Worm (Caenorhabditis elegans): ENCODE measurements around the gene srd-7.

srd-7 gene

ce11 chrIV:10773811-10774210 lies 12.8 kb downstream of the srd-7 start, which contains the start of gene inpp-1:
TSS of gene inpp-1 (minus strand) at chrIV:10773911.
- no peak for TF ChIP-seq efl-1 (optimal IDR thresholded peaks at IDR 0.05)
- no peak for TF ChIP-seq efl-1 (GFP tag; optimal IDR thresholded peaks at IDR 0.05 in 1 of 2)
- TF ChIP-seq dsc-1 (tag; optimal IDR thresholded peaks at IDR 0.05), result peak; percentile 25

DNA sequence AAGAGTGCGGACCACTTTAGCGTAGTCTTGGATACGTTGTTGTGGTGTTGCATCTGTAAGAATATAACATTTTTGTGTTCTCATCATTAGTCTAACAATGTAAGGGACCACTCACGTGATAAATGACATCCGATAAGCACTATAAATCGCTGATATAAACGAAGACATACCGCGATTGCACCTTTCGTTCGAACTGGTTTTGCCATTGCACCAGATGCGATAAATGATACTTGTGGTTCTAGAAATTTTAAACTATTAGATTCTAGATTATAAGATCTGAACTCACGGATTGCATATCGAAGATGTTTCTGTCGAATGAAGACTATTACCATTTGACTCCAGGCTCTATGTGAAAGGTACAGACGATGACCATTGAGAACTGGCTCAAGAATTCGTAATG lies 15.3 kb downstream of the srd-7 start:
- TF ChIP-seq egl-27 (tag; optimal IDR thresholded peaks at IDR 0.05), result no peak
- no peak for TF ChIP-seq lin-15B (tag; optimal IDR thresholded peaks at IDR 0.05)
- TF ChIP-seq blmp-1 (tag; optimal IDR thresholded peaks at IDR 0.05), result no peak
- TF ChIP-seq lin-14 (GFP tag; optimal IDR thresholded peaks at IDR 0.05), result no peak
- no peak for TF ChIP-seq sox-4 (tag; optimal IDR thresholded peaks at IDR 0.05)
- no peak for TF ChIP-seq mep-1 (tag; optimal IDR thresholded peaks at IDR 0.05)
- TF ChIP-seq nhr-76 (tag; optimal IDR thresholded peaks at IDR 0.05), result no peak
- no peak for TF ChIP-seq aly-2 (tag; optimal IDR thresholded peaks at IDR 0.05)
- TF ChIP-seq nhr-11 (tag; optimal IDR thresholded peaks at IDR 0.05), result no peak

DNA sequence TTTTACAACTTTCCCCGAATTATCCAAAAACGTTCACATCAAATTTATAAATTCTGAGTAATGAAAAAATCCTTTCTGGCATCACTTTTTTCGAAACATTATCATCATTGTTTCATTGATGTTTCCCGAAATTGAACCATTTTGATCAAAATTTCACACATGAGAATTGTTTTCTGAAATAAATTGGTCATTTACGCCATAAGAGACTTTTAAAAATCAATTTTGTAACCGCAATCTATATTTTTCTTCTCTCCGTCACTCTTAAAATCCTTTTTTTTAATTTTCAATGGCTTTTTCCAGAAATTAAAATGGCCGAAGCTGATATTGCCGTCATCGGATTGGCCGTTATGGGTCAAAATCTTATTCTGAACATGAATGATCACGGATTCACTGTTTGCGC lies 17.3 kb downstream of the srd-7 start, which contains the start of gene T25B9.9:
TSS of gene T25B9.9 (plus strand) at position 301 of the 400 bp plus-strand sequence.
- no peak for TF ChIP-seq aly-2 (tag; optimal IDR thresholded peaks at IDR 0.05)
- TF ChIP-seq xbp-1 (tag; optimal IDR thresholded peaks at IDR 0.05), result no peak
- no peak for TF ChIP-seq rnt-1 (tag; optimal IDR thresholded peaks at IDR 0.05)
- TF ChIP-seq nhr-77 (tag; optimal IDR thresholded peaks at IDR 0.05), result no peak
- no peak for TF ChIP-seq ces-1 (GFP tag; optimal IDR thresholded peaks at IDR 0.05)
- no peak for TF ChIP-seq irx-1 (tag; optimal IDR thresholded peaks at IDR 0.05)
- no peak for TF ChIP-seq elt-3 (tag; optimal IDR thresholded peaks at IDR 0.05)
- no peak for TF ChIP-seq dsc-1 (tag; optimal IDR thresholded peaks at IDR 0.05)
- TF ChIP-seq sptf-1 (tag; optimal IDR thresholded peaks at IDR 0.05), result no peak
- no peak for TF ChIP-seq ceh-90 (tag; optimal IDR thresholded peaks at IDR 0.05)
- TF ChIP-seq lir-3 (tag; optimal IDR thresholded peaks at IDR 0.05; ENCODE audit: poor library complexity), result no peak
- no peak for TF ChIP-seq C16A3.4 (tag; optimal IDR thresholded peaks at IDR 0.05)
- no peak for TF ChIP-seq nhr-84 (tag; optimal IDR thresholded peaks at IDR 0.05)
- no peak for TF ChIP-seq ceh-8 (GFP tag; optimal IDR thresholded peaks at IDR 0.05)
- TF ChIP-seq hpl-2 (GFP tag; optimal IDR thresholded peaks at IDR 0.05), result no peak
- no peak for TF ChIP-seq ceh-82 (tag; optimal IDR thresholded peaks at IDR 0.05)
- TF ChIP-seq mep-1 (tag; optimal IDR thresholded peaks at IDR 0.05), result no peak

DNA sequence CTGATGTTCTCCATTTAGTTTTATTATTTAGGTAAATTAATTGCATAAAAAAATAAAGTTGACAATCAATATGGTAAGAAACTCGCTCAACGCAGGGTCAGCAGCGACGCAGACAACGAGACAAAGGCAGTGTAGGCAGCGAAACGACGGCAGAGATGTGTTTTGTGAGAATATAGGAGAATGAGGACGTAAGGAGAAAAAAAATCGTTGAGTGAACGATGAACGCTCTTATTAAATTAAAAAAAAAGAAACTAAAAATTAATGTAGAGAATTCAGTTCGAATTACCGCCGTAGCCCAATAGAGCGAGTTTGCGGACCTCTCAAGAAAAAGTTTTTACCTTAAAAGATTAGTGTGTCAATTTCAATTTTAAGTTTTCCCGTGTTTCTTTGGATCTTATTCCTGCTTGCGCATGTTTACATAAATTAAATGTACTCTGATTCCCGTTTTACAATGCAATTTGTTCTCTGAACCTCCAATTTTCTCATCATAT lies 18.4 kb downstream of the srd-7 start, which contains the start of gene T25B9.8:
TSS of gene T25B9.8 (minus strand) at position 51 of the 491 bp plus-strand sequence.
- TF ChIP-seq dpl-1 (GFP tag; optimal IDR thresholded peaks at IDR 0.05), result peak in 2 of 3 experiments; percentile 40 to 58
- TF ChIP-seq dsc-1 (tag; optimal IDR thresholded peaks at IDR 0.05), result no peak
- peak in 1 of 2 experiments; percentile 18 for TF ChIP-seq lsy-2 (tag; optimal IDR thresholded peaks at IDR 0.05)
- TF ChIP-seq lin-14 (GFP tag; optimal IDR thresholded peaks at IDR 0.05), result peak; percentile 19
- TF ChIP-seq lin-35 (GFP tag; optimal IDR thresholded peaks at IDR 0.05), result peak; percentile 1 to 44
- no peak for TF ChIP-seq unc-30 (tag; optimal IDR thresholded peaks at IDR 0.05)
- TF ChIP-seq rnt-1 (tag; optimal IDR thresholded peaks at IDR 0.05), result peak; percentile 23
- peak in 1 of 2 experiments; percentile 42 for TF ChIP-seq efl-1 (optimal IDR thresholded peaks at IDR 0.05)
- TF ChIP-seq efl-1 (GFP tag; optimal IDR thresholded peaks at IDR 0.05 in 1 of 2), result peak; percentile 61 to 93

ce11 chrIV:10766071-10766470 lies 20.6 kb downstream of the srd-7 start:
- no peak for TF ChIP-seq alr-1 (tag; optimal IDR thresholded peaks at IDR 0.05; ENCODE audit: borderline replicate concordance)
- TF ChIP-seq efl-1 (optimal IDR thresholded peaks at IDR 0.05), result no peak
- peak in 1 of 2 experiments; percentile 4 for TF ChIP-seq efl-1 (GFP tag; optimal IDR thresholded peaks at IDR 0.05 in 1 of 2)

DNA sequence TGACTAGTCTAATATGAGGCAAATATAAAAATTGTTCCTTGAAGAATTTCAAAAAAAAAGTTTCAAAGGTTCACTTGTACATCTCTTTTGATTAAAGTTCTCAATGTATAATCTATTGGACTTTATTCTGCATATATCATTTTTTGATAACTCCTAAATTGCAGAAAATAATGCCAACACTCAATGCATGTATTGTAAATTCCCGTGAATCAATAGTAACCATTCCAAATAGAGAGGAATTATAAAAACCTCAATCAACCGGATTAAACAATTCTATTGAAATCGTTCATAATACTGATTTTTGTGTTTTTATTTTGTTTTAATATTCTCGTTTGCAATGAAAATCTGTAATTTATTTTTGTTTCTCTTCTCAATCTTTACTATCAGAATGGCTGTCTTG lies 21.6 kb downstream of the srd-7 start, which contains the start of gene T25B9.12:
TSS of gene T25B9.12 (plus strand) at position 301 of the 400 bp plus-strand sequence.
- TF ChIP-seq F16B12.6 (tag; optimal IDR thresholded peaks at IDR 0.05) (no peak), ceh-8 (GFP tag; optimal IDR thresholded peaks at IDR 0.05) (no peak), vab-15 (tag; optimal IDR thresholded peaks at IDR 0.05) (no peak), nhr-237 (tag; optimal IDR thresholded peaks at IDR 0.05) (no peak)

All from whole organism, L1 larva.